Worm (Caenorhabditis elegans) whole organism, young adult: Measurements from ENCODE around the gene ZK262.19.

Experiments
- F39B2.1 ChIP-seq: fragments of 200-800 bp; sonication (Bioruptor generic); IDR thresholded peaks from 2 replicates; pipeline ENCODE4 v1.3.6; 2022; ENCODE audit warnings: missing genetic modification reagents, missing genetic modification characterization, missing compliant biosample characterization
- T07F8.4 ChIP-seq: sonication (generic microtip); optimal IDR thresholded peaks from 2 replicates; lab custom pipeline; 2016; ENCODE audit warnings: mild to moderate bottlenecking, missing genetic modification characterization, moderate library complexity, missing compliant biosample characterization
- Y95B8A.8 ChIP-seq: fragments of 200-800 bp; sonication (Bioruptor generic); IDR thresholded peaks from 2 replicates; pipeline ENCODE4 v1.3.6; 2022; ENCODE audit warnings: missing genetic modification reagents, missing genetic modification characterization, missing compliant biosample characterization
- ama-1 ChIP-seq, 3 experiments: fragments of 150-350 bp in 1 of 3; sonication (generic microtip) in 2 of 3; optimal IDR thresholded peaks; 2 replicates each; lab custom pipeline; 2014 to 2018; ENCODE audit warnings: missing biosample characterization in 2 of 3, missing genetic modification characterization in 2 of 3, missing genetic modification reagents in 2 of 3
- attf-6 ChIP-seq: fragments of 200-800 bp; sonication (Bioruptor generic); IDR thresholded peaks from 2 replicates; pipeline ENCODE4 v1.3.6; 2022; ENCODE audit warnings: missing genetic modification reagents, missing genetic modification characterization, missing compliant biosample characterization
- die-1 ChIP-seq: sonication (generic microtip); optimal IDR thresholded peaks from 2 replicates; lab custom pipeline; 2016; ENCODE audit warnings: missing genotype, mild to moderate bottlenecking, missing genetic modification characterization, missing compliant biosample characterization
- pha-4 ChIP-seq: fragments of 150-350 bp; sonication (generic microtip); optimal IDR thresholded peaks from 2 replicates; lab custom pipeline; 2014; ENCODE audit warnings: missing biosample characterization, missing genetic modification reagents, missing genetic modification characterization
- rcor-1 ChIP-seq: fragments of 200-800 bp; sonication (Bioruptor generic); IDR thresholded peaks from 2 replicates; pipeline ENCODE4 v1.3.6; 2022; ENCODE audit warnings: missing genetic modification reagents, missing genetic modification characterization, missing compliant biosample characterization
- snpc-4 ChIP-seq, 5 experiments: fragments of 150-350 bp in 1 of 5; sonication (generic microtip) in 4 of 5; optimal IDR thresholded peaks; 2 replicates each; lab custom pipeline; 2014 to 2018; ENCODE audit warnings: missing genetic modification characterization in 5 of 5, missing biosample characterization in 3 of 5, antibody characterized with exemption in 2 of 5, mild to moderate bottlenecking in 2 of 5, missing compliant biosample characterization in 2 of 5, missing genotype in 2 of 5, moderate library complexity in 2 of 5, missing genetic modification reagents in 1 of 5
- unc-62 ChIP-seq: fragments of 150-350 bp; optimal IDR thresholded peaks from 2 replicates; lab custom pipeline; 2014; ENCODE audit warnings: missing biosample characterization, missing genetic modification reagents, missing genetic modification characterization
- ztf-26 ChIP-seq: sonication (generic microtip); optimal IDR thresholded peaks from 2 replicates; lab custom pipeline; 2017; ENCODE audit warnings: missing genetic modification characterization, missing compliant biosample characterization

DNA sequence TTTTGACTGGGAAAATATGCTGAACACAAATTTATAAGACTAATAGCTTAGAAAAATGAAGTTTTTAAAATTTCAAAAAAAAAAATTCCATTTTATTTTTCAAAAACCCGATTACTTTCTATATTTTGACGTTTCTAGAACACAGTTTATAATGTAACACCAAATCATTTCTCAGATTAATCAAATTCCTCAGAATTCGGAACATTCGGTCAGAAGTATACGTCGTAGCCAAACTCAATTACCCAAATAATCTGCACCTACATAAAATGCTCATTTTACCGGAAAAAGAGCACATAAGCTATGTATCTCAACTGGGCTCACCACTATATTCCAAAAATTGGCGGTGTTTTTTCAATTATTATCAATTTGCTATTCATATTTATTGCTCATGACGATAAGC is 4.6 kb downstream of the ZK262.19 start, which contains the start of gene srj-26:
- TF ChIP-seq rcor-1 (GFP tag; lab: Robert Waterston, UW) (no peak), snpc-4 (GFP tag; optimal IDR thresholded peaks at IDR 0.05; lab: Kevin White, UChicago) (no peak), snpc-4 (tag; optimal IDR thresholded peaks at IDR 0.05; lab: Kevin White, UChicago) (no peak), ama-1 (optimal IDR thresholded peaks at IDR 0.05; lab: Kevin White, UChicago) (no peak), ama-1 (GFP tag; optimal IDR thresholded peaks at IDR 0.05; lab: Kevin White, UChicago) (no peak), pha-4 (tag; lab: Kevin White, UChicago) (no peak), attf-6 (GFP tag; lab: Robert Waterston, UW) (no peak), Y95B8A.8 (GFP tag; lab: Robert Waterston, UW) (no peak), unc-62 (GFP tag; lab: Kevin White, UChicago) (no peak), F39B2.1 (GFP tag; lab: Robert Waterston, UW) (no peak), ztf-26 (tag; lab: Kevin White, UChicago) (no peak), T07F8.4 (no peak), die-1 (tag; lab: Kevin White, UChicago) (no peak)
